Worm (Caenorhabditis elegans) whole organism, young adult: ENCODE measurements around the gene ZK402.5.

Source experiments
- F52B5.7 ChIP-seq: sonication (generic microtip); optimal IDR thresholded peaks from 2 replicates; lab custom pipeline; 2016; ENCODE audit warnings: mild to moderate bottlenecking, missing genetic modification characterization, missing compliant biosample characterization
- ztf-22 ChIP-seq: fragments of 200-800 bp; sonication (Bioruptor generic); optimal IDR thresholded peaks from 2 replicates; lab custom pipeline; 2018; ENCODE audit warnings: mild to moderate bottlenecking, missing genetic modification characterization, moderate library complexity, missing compliant biosample characterization

ce11 chrX:1379391-1379790, 21.8 kb downstream of the ZK402.5 start:
- TF ChIP-seq F52B5.7 (peak; percentile 70), ztf-22 (GFP tag; lab: Kevin White, UChicago) (peak; percentile 70)
